Worm (Caenorhabditis elegans) whole organism, mixed stage, embryonic: ENCODE data around the gene Y57G11B.2.

Source experiments
- ceh-39 ChIP-seq: fragments of 150-350 bp; optimal IDR thresholded peaks from 2 replicates; lab custom pipeline; 2014; ENCODE audit warnings: missing biosample characterization, missing genetic modification characterization
- ces-1 ChIP-seq: fragments of 150-350 bp; optimal IDR thresholded peaks from 2 replicates; lab custom pipeline; 2014; ENCODE audit warnings: missing biosample characterization, missing genetic modification reagents, missing genetic modification characterization
- lin-13 ChIP-seq: fragments of 150-350 bp; optimal IDR thresholded peaks from 2 replicates; lab custom pipeline; 2014; ENCODE audit warnings: missing biosample characterization, missing genetic modification characterization
- lsy-2 ChIP-seq: fragments of 150-350 bp; optimal IDR thresholded peaks from 2 replicates; lab custom pipeline; 2014; ENCODE audit warnings: missing biosample characterization, missing genetic modification characterization
- nhr-12 ChIP-seq: fragments of 150-350 bp; optimal IDR thresholded peaks from 2 replicates; lab custom pipeline; 2014; ENCODE audit warnings: missing biosample characterization, missing genetic modification characterization
- nhr-2 ChIP-seq: fragments of 150-350 bp; optimal IDR thresholded peaks from 2 replicates; lab custom pipeline; 2014; ENCODE audit warnings: missing biosample characterization, missing genetic modification characterization
- nhr-237 ChIP-seq: fragments of 150-350 bp; optimal IDR thresholded peaks from 2 replicates; lab custom pipeline; 2014; ENCODE audit warnings: missing biosample characterization, missing genetic modification characterization
- pha-4 ChIP-seq: fragments of 150-350 bp; optimal IDR thresholded peaks from 2 replicates; lab custom pipeline; 2018; ENCODE audit warnings: missing biosample characterization, missing genetic modification reagents, missing genetic modification characterization
- sem-2 ChIP-seq: fragments of 200-800 bp; sonication (Bioruptor generic); optimal IDR thresholded peaks from 2 replicates; lab custom pipeline; 2018; ENCODE audit warnings: mild to moderate bottlenecking, missing genetic modification characterization, missing compliant biosample characterization
- snpc-4 ChIP-seq: fragments of 150-350 bp; optimal IDR thresholded peaks from 2 replicates; lab custom pipeline; 2014; ENCODE audit warnings: missing biosample characterization, missing genetic modification characterization
- sptf-1 ChIP-seq: sonication (generic microtip); optimal IDR thresholded peaks from 2 replicates; lab custom pipeline; 2017; ENCODE audit warnings: mild to moderate bottlenecking, missing genetic modification characterization, moderate library complexity, missing compliant biosample characterization
- tbx-8 ChIP-seq: fragments of 200-800 bp; sonication (Bioruptor generic); optimal IDR thresholded peaks from 2 replicates; lab custom pipeline; 2018; ENCODE audit warnings: mild to moderate bottlenecking, missing genetic modification characterization, moderate library complexity, missing compliant biosample characterization

DNA sequence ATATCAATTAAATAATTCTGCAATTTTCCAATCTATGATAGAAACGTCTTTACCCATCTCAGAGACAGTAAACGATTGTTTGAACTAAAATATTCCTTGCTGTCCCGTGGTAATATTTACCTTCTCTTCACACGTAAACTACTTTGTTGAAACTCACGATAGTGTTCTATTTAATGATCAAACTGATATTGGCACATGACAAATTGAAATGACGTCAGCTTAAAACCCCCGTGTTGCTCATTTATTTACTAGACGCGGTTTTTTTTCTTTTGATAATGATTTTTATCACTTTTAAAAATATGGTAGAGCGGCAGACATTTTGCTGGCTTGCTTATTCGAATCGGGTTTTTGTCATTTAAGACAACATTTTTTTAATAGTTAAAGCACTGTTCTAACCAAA is 3.5 kb upstream of the Y57G11B.2 start:
- TF ChIP-seq ceh-39 (tag; lab: Kevin White, UChicago): no peak
- no peak for TF ChIP-seq pha-4 (tag; lab: Kevin White, UChicago)
- no peak for TF ChIP-seq sem-2 (GFP tag; lab: Kevin White, UChicago)
- TF ChIP-seq nhr-12 (tag; lab: Kevin White, UChicago): no peak
- no peak for TF ChIP-seq ces-1 (GFP tag; lab: Kevin White, UChicago)
- TF ChIP-seq lsy-2 (tag; lab: Kevin White, UChicago): no peak
- no peak for TF ChIP-seq snpc-4 (tag; lab: Kevin White, UChicago)
- no peak for TF ChIP-seq nhr-237 (tag; lab: Kevin White, UChicago)
- no peak for TF ChIP-seq lin-13 (tag; lab: Kevin White, UChicago)
- no peak for TF ChIP-seq sptf-1 (tag; lab: Kevin White, UChicago)
- TF ChIP-seq tbx-8: no peak
- no peak for TF ChIP-seq nhr-2 (tag; lab: Kevin White, UChicago)
